Worm (Caenorhabditis elegans) whole organism, late embryonic: ENCODE data around the gene smz-1.

Source experiments
- elt-2 ChIP-seq: sonication (generic microtip); optimal IDR thresholded peaks from 2 replicates; lab custom pipeline; 2016; ENCODE audit warnings: missing genetic modification reagents, missing genetic modification characterization, missing compliant biosample characterization
- hlh-15 ChIP-seq: sonication (generic microtip); optimal IDR thresholded peaks from 2 replicates; lab custom pipeline; 2016; ENCODE audit warnings: missing genetic modification characterization, missing compliant biosample characterization
- pqm-1 ChIP-seq: sonication (generic microtip); optimal IDR thresholded peaks from 2 replicates; lab custom pipeline; 2016; ENCODE audit warnings: missing genetic modification characterization, missing compliant biosample characterization

ce11 chrIV:12501956-12502355, 47.1 kb downstream of the smz-1 start, which contains the start of gene sru-18:
- TF ChIP-seq pqm-1 (tag; lab: Kevin White, UChicago), result no peak
- TF ChIP-seq hlh-15 (tag; lab: Kevin White, UChicago), result no peak
- no peak for TF ChIP-seq elt-2 (tag; lab: Kevin White, UChicago)
